Fruit fly (Drosophila melanogaster) whole organism, pupa: ENCODE measurements around the gene Cerk.

Source experiments
- CG10348 ChIP-seq: fragments of 200-800 bp; sonication (Bioruptor generic); IDR thresholded peaks from 2 replicates; pipeline ENCODE4 v1.3.6; 2022; ENCODE audit warnings: missing biosample characterization, missing genetic modification characterization
- CG12605 ChIP-seq: fragments of 200-800 bp; sonication (Bioruptor generic); IDR thresholded peaks from 2 replicates; pipeline ENCODE4 v1.3.6; 2022; ENCODE audit warnings: missing biosample characterization, missing genetic modification characterization
- CG13204 ChIP-seq: fragments of 200-800 bp; sonication (Bioruptor generic); optimal IDR thresholded peaks from 2 replicates; lab custom pipeline; 2018; ENCODE audit warnings: missing biosample characterization, mild to moderate bottlenecking, missing genetic modification characterization, moderate library complexity
- CG14655 ChIP-seq: fragments of 200-800 bp; sonication (Bioruptor generic); optimal IDR thresholded peaks from 3 replicates; lab custom pipeline; 2017; ENCODE audit warnings: mild to moderate bottlenecking, missing biosample characterization, missing genetic modification reagents, missing genetic modification characterization
- CG17806 ChIP-seq: fragments of 200-800 bp; sonication (Bioruptor generic); optimal IDR thresholded peaks from 2 replicates; lab custom pipeline; 2018; ENCODE audit warnings: missing biosample characterization, mild to moderate bottlenecking, missing genetic modification characterization, moderate library complexity
- CG32121 ChIP-seq: fragments of 200-800 bp; sonication (Bioruptor generic); IDR thresholded peaks from 2 replicates; pipeline ENCODE4 v1.3.6; 2022; ENCODE audit warnings: missing biosample characterization, missing genetic modification characterization
- CG34367 ChIP-seq: fragments of 200-800 bp; sonication (Bioruptor generic); optimal IDR thresholded peaks from 2 replicates; lab custom pipeline; 2018; ENCODE audit warnings: missing biosample characterization, mild to moderate bottlenecking, missing genetic modification characterization
- CG4496 ChIP-seq: fragments of 200-800 bp; sonication (Bioruptor generic); IDR thresholded peaks from 3 replicates; pipeline ENCODE4 v1.3.6; 2022; ENCODE audit warnings: missing biosample characterization, missing genetic modification characterization
- CG8159 ChIP-seq: fragments of 200-800 bp; sonication (Bioruptor generic); optimal IDR thresholded peaks from 3 replicates; lab custom pipeline; 2018; ENCODE audit warnings: missing biosample characterization, mild to moderate bottlenecking, missing genetic modification characterization, moderate library complexity
- CG8301 ChIP-seq: fragments of 200-800 bp; sonication (Bioruptor generic); optimal IDR thresholded peaks from 2 replicates; lab custom pipeline; 2018; ENCODE audit warnings: missing biosample characterization, mild to moderate bottlenecking, missing genetic modification characterization
- D1 ChIP-seq: fragments of 200-800 bp; sonication (Bioruptor generic); optimal IDR thresholded peaks from 2 replicates; lab custom pipeline; 2018; ENCODE audit warnings: missing biosample characterization, mild to moderate bottlenecking, missing genetic modification characterization, moderate library complexity
- EcR ChIP-seq: fragments of 200-800 bp; sonication (Bioruptor generic); optimal IDR thresholded peaks from 3 replicates; lab custom pipeline; 2019; ENCODE audit warnings: missing biosample characterization, missing genetic modification characterization, mild to moderate bottlenecking, moderate library complexity, missing genetic modification reagents
- Ets98B ChIP-seq: fragments of 200-800 bp; sonication (Bioruptor generic); IDR thresholded peaks from 2 replicates; pipeline ENCODE4 v1.3.6; 2022; ENCODE audit warnings: missing biosample characterization, missing genetic modification characterization
- Pif1A ChIP-seq: fragments of 200-800 bp; sonication (Bioruptor generic); optimal IDR thresholded peaks from 3 replicates; lab custom pipeline; 2016; ENCODE audit warnings: missing biosample characterization, missing genetic modification characterization
- Pif1B ChIP-seq: fragments of 200-800 bp; sonication (Bioruptor generic); optimal IDR thresholded peaks from 3 replicates; lab custom pipeline; 2016; ENCODE audit warnings: missing biosample characterization, missing genetic modification characterization
- Snoo ChIP-seq: fragments of 200-800 bp; sonication (Bioruptor generic); optimal IDR thresholded peaks from 3 replicates; lab custom pipeline; 2017; ENCODE audit warnings: missing biosample characterization, mild to moderate bottlenecking, missing genetic modification characterization, inconsistent platforms
- fd96Ca ChIP-seq: fragments of 200-800 bp; sonication (Bioruptor generic); IDR thresholded peaks from 3 replicates; pipeline ENCODE4 v1.3.6; 2022; ENCODE audit warnings: missing biosample characterization, missing genetic modification characterization
- gl ChIP-seq: fragments of 200-800 bp; sonication (Bioruptor generic); optimal IDR thresholded peaks from 2 replicates; lab custom pipeline; 2018; ENCODE audit warnings: missing biosample characterization, mild to moderate bottlenecking, missing genetic modification characterization

Cerk gene

DNA sequence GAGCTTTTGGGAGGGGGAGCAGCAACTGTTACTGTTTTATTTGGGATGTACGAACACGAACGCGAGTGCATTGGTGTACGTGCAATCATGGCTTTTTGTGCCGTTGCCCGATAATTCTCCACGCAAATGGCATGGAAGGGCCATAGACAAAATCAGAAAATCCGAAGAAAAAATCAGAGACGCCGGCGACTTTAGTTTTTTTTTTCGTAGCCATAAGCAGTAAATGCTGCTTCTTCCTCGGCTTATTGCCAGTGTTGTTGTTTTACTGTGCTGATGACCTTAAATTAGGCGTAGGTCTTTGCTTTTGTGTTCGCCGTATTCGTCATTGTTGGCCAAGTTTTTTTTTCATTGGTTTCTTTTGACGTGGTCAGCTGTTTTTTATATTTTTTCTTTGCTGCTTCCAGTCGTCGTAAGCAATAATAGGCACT lies 45.9 kb downstream of the Cerk start:
- TF ChIP-seq CG10348 (GFP tag; lab: Robert Waterston, UW) (no peak), Pif1A (GFP tag; lab: Kevin White, UChicago) (no peak), EcR (GFP tag; lab: Kevin White, UChicago) (no peak), CG12605 (GFP tag; lab: Robert Waterston, UW) (no peak), gl (no peak), CG17806 (tag; lab: Kevin White, UChicago) (no peak)

DNA sequence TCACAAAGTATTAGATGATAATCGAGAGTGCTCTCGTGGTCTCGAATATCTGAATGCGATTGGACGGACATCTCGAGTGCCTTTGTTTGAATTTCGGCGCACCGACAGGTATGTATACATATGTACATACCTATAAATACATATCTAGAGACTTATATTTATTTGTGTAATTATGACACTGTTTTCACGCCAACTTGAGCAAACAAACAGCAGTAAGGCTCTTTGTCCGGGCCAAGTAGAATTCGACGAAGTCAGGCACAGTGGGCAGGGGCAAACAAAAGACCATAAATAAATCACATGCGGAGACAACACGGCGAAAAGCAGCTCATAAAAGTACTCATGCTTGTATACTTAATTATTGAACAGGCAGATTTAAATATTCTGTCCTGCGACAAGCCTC lies 47.4 kb downstream of the Cerk start:
- TF ChIP-seq D1 (tag; lab: Kevin White, UChicago), result no peak
- TF ChIP-seq CG8301, result no peak
- TF ChIP-seq EcR (GFP tag; lab: Kevin White, UChicago), result no peak
- TF ChIP-seq Snoo, result peak; percentile 4
- TF ChIP-seq Pif1A (GFP tag; lab: Kevin White, UChicago), result peak; percentile 0
- no peak for TF ChIP-seq fd96Ca (GFP tag; lab: Robert Waterston, UW)

DNA sequence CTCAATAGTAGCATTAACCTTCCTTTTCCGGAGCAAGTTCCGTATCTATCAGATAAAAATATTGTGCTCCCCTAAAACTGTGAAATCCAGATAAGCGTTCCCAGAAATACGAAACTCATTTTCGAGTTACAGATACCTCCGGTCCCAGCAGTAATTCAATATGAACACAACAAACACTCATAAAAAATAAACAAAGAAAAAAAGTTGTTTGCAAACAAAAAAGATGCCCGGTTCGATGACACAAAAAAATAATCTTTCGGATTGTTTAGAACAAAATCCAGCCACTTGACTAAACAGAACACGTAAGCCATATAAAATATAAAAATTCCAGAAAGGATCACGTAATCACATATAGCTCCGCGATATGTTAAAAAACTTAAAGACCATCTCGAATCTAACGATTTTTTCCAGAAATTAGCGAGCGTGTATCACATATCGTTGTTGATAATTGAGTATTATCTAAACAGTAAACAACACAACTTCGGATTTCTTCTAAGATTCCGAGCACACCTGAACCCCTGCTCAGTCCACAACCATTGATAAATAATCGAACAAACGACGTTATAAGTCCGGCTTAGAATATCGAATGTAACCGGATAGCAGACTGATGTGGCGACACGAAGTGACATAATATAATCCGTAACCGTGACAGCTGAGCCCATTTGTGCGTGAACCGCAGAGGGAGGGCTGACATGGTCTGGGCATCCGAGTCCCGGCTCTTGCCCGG lies 48.9 kb downstream of the Cerk start:
- TF ChIP-seq CG34367 (tag; lab: Kevin White, UChicago) (no peak), Ets98B (no peak), CG13204 (GFP tag; lab: Kevin White, UChicago) (no peak)

DNA sequence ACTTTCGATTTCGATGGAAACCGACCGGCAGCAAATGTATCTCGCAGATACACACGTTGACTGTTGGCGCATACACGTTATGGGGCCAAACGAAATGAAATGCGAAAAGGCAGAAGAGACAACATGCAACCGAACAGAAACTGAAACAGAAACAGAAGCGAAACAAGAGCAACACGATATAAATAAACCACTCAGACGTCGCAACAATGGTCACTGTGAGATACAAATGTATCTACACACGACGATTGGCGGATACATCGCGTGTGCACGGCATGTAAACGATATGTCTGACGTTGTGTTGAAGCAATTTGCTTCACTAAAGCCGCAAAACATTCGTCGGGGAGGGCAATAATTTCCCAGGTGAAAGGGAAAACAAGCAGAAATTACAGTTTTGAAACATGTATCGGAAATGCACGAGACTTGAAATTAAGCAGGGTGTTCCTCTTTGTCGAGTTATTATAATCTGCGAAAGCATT lies 50.4 kb downstream of the Cerk start:
- TF ChIP-seq Pif1A (GFP tag; lab: Kevin White, UChicago) (no peak), CG17806 (tag; lab: Kevin White, UChicago) (no peak), Ets98B (peak; percentile 23; the same call in 1 of the 2 replicates), D1 (tag; lab: Kevin White, UChicago) (no peak), CG8301 (no peak), CG8159 (tag; lab: Kevin White, UChicago) (no peak), CG4496 (GFP tag; lab: Robert Waterston, UW) (0 out of 3 replicates have a peak, but pooled peaks have one; percentile 23), CG12605 (GFP tag; lab: Robert Waterston, UW) (no peak), EcR (GFP tag; lab: Kevin White, UChicago) (peak; percentile 42), CG32121 (0 out of 2 replicates have a peak, but pooled peaks have one; percentile 8), CG14655 (GFP tag; lab: Kevin White, UChicago) (no peak)

DNA sequence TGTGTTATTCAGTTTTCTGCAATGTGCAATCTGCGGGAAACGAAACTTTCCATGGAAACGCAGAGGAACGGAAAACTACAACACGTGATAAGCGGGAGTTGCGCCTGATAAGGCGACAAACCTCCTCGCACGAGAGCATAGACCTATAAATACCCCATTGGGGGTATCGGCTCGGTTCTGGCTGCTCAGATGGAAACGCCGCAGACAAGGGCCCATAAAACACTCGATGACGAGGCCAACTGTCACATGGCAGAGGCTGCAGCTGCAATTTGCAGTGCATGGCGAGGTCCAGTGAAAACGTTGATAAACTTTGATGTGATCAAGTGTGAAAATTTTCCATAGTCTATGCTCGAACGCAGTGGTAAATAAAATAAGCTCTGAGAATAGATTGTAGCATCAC lies 51.3 kb downstream of the Cerk start:
- peak; percentile 48; the same call in 1 of the 3 replicates for TF ChIP-seq CG4496 (GFP tag; lab: Robert Waterston, UW)
- no peak for TF ChIP-seq CG34367 (tag; lab: Kevin White, UChicago)
- no peak for TF ChIP-seq Ets98B
- no peak for TF ChIP-seq CG8159 (tag; lab: Kevin White, UChicago)
- TF ChIP-seq EcR (GFP tag; lab: Kevin White, UChicago), result peak; percentile 87
- no peak for TF ChIP-seq CG12605 (GFP tag; lab: Robert Waterston, UW)

DNA sequence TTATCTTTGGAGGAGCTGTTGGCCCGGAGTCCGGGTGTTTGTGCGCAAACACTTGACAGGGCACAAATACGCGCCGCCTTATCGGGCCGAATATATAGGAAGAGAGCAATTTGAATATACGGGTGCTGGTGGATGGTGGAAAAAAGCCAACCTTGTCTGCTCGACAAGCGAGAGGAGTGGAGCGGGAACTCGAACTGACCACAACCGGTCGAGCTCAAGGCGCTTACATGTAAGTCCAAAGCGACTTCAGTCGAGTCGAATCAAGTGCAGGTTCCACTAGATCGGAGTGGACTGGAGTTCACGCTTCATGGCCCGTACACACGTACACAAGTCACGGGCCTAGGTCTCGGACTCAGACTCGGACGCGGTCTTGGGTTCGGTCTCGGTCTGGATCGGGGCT lies 52.2 kb downstream of the Cerk start:
- no peak for TF ChIP-seq CG34367 (tag; lab: Kevin White, UChicago)
- no peak for TF ChIP-seq CG17806 (tag; lab: Kevin White, UChicago)
- no peak for TF ChIP-seq fd96Ca (GFP tag; lab: Robert Waterston, UW)
- TF ChIP-seq CG12605 (GFP tag; lab: Robert Waterston, UW), result no peak
- no peak for TF ChIP-seq Pif1A (GFP tag; lab: Kevin White, UChicago)
- TF ChIP-seq CG8159 (tag; lab: Kevin White, UChicago), result no peak

DNA sequence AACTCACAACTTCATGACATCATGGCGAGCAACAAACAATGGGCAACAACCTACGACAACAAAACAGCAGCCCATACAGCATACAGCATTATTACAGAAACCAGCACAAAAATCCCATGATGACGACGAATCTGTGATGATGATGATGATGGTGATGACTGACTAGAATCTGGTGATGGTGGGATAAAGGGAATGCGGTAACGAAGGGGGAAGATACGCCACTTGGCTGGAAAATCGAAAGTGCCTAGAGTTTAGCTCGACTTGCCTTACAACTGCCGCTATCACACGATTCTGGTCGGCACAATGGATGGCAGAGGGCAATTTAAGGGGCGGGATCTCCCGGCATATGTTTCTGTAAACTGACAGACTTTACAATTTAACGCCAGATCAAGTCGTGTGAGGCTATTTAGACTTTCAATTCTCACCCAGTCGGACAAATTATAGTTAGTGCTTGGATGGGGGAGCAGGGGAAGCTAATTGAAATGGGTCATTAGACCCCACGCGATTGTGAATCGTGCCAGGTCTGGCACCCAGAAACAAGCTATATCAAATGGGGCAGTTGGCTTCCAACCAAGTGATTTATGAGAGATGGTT lies 53.0 kb downstream of the Cerk start:
- TF ChIP-seq Snoo, result no peak
- TF ChIP-seq EcR (GFP tag; lab: Kevin White, UChicago), result peak; percentile 73
- no peak for TF ChIP-seq Pif1A (GFP tag; lab: Kevin White, UChicago)

DNA sequence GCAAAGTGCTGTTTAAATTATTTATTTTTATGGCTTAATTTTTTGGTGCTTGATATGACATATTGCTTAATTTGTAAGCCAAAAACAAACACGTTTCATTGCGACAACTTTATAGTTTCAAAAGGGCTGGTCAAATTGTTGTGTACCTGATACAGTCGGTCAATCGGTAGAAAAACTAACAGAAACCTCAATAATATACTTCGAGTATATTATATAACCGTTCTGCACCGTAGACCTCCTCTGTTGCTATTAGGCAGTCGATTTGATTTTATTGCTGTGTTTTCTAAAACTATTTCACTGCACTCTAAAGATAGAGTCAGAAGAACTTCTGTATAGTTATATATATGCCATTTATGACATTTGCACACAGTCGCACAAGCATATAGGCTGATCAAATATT lies 57.9 kb downstream of the Cerk start:
- TF ChIP-seq gl (no peak), CG14655 (GFP tag; lab: Kevin White, UChicago) (no peak), fd96Ca (GFP tag; lab: Robert Waterston, UW) (no peak), CG8159 (tag; lab: Kevin White, UChicago) (no peak), Pif1B (no peak), CG10348 (GFP tag; lab: Robert Waterston, UW) (no peak), CG8301 (no peak), CG32121 (no peak)
